Worm (Caenorhabditis elegans): ENCODE results near the gene srw-91.

Gene srw-91

DNA sequence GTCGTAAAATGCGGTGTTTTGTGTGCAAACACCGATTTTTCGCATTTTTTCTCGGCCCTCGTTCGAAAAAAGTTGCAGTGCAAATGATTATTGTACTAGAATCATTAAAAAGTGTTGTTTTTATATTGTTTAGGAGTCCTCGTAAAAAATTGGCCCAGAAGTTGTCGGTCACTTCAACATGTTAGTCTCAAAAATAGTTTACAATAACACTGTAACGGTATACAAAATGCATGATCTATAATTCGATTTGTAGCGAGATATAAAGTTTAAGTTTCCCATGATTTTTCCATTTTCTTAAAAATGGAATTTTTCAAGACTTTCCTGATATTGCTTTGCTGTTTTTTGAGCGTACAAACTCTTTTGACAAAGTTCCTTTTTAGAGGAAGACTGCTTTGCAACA is 13.8 kb downstream of the srw-91 start, which contains the start of gene K04F1.8:
TSS of gene K04F1.8 (plus strand) at position 301 of the 400 bp plus-strand sequence.
- TF ChIP-seq fos-1 (tag; optimal IDR thresholded peaks at IDR 0.05) (no peak), nhr-6 (tag; optimal IDR thresholded peaks at IDR 0.05) (no peak), nhr-25 (tag; optimal IDR thresholded peaks at IDR 0.05) (no peak), lin-13 (GFP tag; optimal IDR thresholded peaks at IDR 0.05) (no peak), elt-3 (tag; optimal IDR thresholded peaks at IDR 0.05) (no peak), ama-1 (optimal IDR thresholded peaks at IDR 0.05) (no peak)

DNA sequence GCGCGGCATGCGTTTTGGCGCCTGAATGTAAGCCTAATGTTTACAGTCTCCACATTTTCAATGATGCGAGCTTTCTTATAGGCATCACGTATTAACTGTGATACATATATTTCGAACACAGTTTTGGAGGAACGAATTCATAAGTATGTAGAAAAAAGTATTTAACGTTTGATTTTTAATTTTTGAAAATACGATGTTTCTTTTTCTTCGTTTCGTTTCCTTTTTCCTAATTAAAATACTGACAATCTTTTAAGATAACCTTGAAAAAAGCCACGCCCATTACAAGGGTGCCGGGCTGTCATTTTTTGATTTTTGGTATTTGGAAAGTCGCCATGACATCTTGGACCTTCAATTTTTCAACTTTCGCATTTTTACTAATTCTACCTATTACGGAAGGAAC is 15.7 kb downstream of the srw-91 start, which contains the start of gene K04F1.9:
TSS of gene K04F1.9 (plus strand) at position 301 of the 400 bp plus-strand sequence.
- no peak for TF ChIP-seq nhr-11 (tag; optimal IDR thresholded peaks at IDR 0.05)
- TF ChIP-seq egl-27 (tag; optimal IDR thresholded peaks at IDR 0.05), result no peak
- TF ChIP-seq lin-11 (tag; optimal IDR thresholded peaks at IDR 0.05), result no peak
- TF ChIP-seq unc-39 (tag; optimal IDR thresholded peaks at IDR 0.05), result no peak
- no peak for TF ChIP-seq F13H6.1 (tag; optimal IDR thresholded peaks at IDR 0.05)
- TF ChIP-seq mbf-1 (tag; optimal IDR thresholded peaks at IDR 0.05), result no peak
- no peak for TF ChIP-seq lin-39 (tag; optimal IDR thresholded peaks at IDR 0.05)
- no peak for TF ChIP-seq sma-3 (GFP tag; optimal IDR thresholded peaks at IDR 0.05)
- TF ChIP-seq snpc-4 (tag; optimal IDR thresholded peaks at IDR 0.05), result no peak
- TF ChIP-seq crh-2 (tag; optimal IDR thresholded peaks at IDR 0.05), result no peak

DNA sequence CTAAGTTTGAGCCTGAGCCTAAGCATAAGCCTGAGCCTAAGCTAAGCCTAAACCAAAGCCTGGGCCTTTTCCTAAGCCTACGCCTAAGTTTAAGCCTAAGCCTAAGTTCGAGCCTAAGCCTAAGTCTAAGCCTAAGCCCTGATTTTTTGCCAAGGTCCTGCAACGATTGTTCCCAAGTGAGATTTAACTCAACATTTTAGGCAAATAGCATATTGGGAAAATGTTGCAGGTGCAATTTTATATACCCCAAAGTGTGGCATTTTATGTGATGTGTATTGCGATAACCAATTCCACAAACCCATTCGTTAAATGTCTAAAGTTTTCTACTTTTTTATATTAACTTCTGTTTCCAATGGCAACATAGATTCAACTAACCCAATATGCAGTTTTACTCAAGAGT is 18.4 kb downstream of the srw-91 start, which contains the start of gene irld-40:
TSS of gene irld-40 (plus strand) at position 301 of the 400 bp plus-strand sequence.
- TF ChIP-seq egl-27 (tag; optimal IDR thresholded peaks at IDR 0.05) (no peak), unc-39 (tag; optimal IDR thresholded peaks at IDR 0.05) (no peak), lin-11 (tag; optimal IDR thresholded peaks at IDR 0.05) (no peak), snpc-4 (tag; optimal IDR thresholded peaks at IDR 0.05) (no peak), ceh-82 (tag; optimal IDR thresholded peaks at IDR 0.05) (no peak), sma-3 (GFP tag; optimal IDR thresholded peaks at IDR 0.05) (no peak), peb-1 (tag; optimal IDR thresholded peaks at IDR 0.05) (no peak), nhr-23 (tag; optimal IDR thresholded peaks at IDR 0.05) (no peak), Y55F3AM.14 (GFP tag; optimal IDR thresholded peaks at IDR 0.05) (no peak), sma-9 (GFP tag; optimal IDR thresholded peaks at IDR 0.05) (no peak), sma-9 (tag; optimal IDR thresholded peaks at IDR 0.05) (no peak), blmp-1 (tag; optimal IDR thresholded peaks at IDR 0.05; ENCODE audit: insufficient read depth) (no peak), ZK546.5 (tag; optimal IDR thresholded peaks at IDR 0.05) (no peak)

DNA sequence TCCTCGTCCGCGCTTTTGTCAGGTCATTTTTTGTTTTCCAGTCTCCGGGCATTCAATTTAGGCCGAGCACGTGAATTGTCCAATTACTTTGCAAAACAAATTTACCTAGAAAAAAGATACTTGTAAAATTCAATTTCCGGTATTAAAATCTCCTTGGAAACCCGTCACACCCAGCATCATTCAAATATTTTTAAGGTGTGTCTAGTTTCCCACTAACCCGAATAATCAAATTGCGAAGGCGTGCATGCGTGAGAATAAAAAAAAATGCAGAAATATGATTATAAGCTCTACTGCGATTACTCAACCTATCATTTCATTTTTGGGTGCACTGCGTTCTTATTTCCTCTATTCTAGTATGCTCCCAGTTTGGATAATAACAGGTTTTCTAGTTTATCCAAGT is 25.8 kb downstream of the srw-91 start, which contains the start of gene irld-11:
TSS of gene irld-11 (plus strand) at position 301 of the 400 bp plus-strand sequence.
- peak; percentile 16 for TF ChIP-seq nhr-21 (tag; optimal IDR thresholded peaks at IDR 0.05)
- TF ChIP-seq ceh-16 (tag; optimal IDR thresholded peaks at IDR 0.05), result no peak

DNA sequence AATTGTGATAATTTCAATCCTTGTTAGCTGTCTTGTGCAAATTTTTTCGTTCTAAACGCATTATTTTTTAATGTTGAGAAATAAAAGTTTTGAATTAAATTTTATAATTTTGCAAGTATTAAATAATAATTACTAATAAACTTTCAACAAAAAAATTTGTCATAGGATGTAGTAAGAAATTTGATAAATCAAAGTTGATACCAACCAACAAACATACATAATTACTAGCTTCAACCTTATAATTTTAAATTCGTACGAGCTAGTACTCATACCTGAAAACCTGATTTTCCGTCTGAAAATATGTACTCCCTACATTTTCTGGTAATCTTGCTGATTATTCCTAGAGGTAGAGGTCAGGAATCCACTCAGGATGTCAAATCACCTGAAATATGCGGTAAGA is 29.6 kb downstream of the srw-91 start, which contains the start of gene irld-44:
TSS of gene irld-44 (plus strand) at position 301 of the 400 bp plus-strand sequence.
- TF ChIP-seq ztf-4 (tag; optimal IDR thresholded peaks at IDR 0.05) (no peak), sem-4 (tag; optimal IDR thresholded peaks at IDR 0.05) (no peak), peb-1 (tag; optimal IDR thresholded peaks at IDR 0.05) (no peak)

DNA sequence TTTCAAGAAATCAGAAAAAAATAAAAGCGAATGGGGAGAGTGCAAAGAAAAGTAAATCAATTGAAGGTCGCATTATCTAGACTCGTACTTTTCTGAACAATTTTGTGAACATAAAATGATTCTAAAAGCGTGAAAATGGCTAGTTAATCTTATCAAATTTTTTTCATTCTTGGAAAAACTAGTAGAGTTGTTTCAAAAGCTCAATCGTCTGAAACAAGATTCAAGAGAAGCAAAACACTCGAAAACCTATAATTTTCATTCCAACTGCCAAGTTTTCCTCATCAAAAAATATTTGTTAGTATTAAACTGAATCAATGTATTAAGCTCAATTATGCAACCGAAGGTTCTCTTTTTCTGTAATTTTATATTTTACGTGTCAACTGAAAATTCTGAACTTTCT is 32.7 kb downstream of the srw-91 start, which contains the start of gene irld-45:
TSS of gene irld-45 (plus strand) at position 301 of the 400 bp plus-strand sequence.
- no peak for TF ChIP-seq elt-3 (tag; optimal IDR thresholded peaks at IDR 0.05)
- no peak for TF ChIP-seq nhr-11 (tag; optimal IDR thresholded peaks at IDR 0.05)
- TF ChIP-seq sma-9 (GFP tag; optimal IDR thresholded peaks at IDR 0.05), result no peak
- no peak for TF ChIP-seq sma-9 (tag; optimal IDR thresholded peaks at IDR 0.05)

DNA sequence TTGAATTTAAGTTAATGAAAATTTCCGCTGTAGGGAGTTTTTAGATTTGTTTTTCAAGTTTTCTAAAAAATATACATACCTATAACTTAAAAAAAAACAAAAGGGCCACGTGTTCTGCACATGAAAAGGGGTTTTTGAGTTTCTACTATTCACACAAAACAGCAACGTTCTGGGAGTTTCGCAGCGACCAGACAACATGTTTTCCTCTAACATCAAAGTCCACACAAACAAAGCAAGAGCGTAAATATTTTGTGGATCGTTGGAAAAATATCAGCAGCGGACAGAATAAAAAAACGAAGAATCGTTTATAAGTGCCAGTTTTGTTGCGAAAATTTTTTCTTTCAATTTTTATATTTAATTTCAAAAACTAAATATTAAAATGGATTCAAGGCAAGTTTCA is 36.8 kb downstream of the srw-91 start, which contains the start of gene alh-2:
TSS of gene alh-2 (plus strand) at position 284 of the 400 bp plus-strand sequence.
- TF ChIP-seq mdl-1 (tag; optimal IDR thresholded peaks at IDR 0.05), result no peak
- no peak for TF ChIP-seq alr-1 (tag; optimal IDR thresholded peaks at IDR 0.05)
- TF ChIP-seq nhr-12 (tag; optimal IDR thresholded peaks at IDR 0.05), result no peak
- no peak for TF ChIP-seq ztf-1 (GFP tag; conservative IDR thresholded peaks at IDR 0.05)
- TF ChIP-seq nhr-129 (tag; optimal IDR thresholded peaks at IDR 0.05), result no peak
- TF ChIP-seq zag-1 (tag; optimal IDR thresholded peaks at IDR 0.05), result no peak
